Worm (Caenorhabditis elegans) whole organism, L1 larva: ENCODE data around the gene ubc-24.

ENCODE experiments used
- C16A3.4 ChIP-seq: fragments of 150-350 bp; optimal IDR thresholded peaks from 2 replicates; lab custom pipeline; 2014; ENCODE audit warnings: missing biosample characterization, missing genetic modification characterization
- F16B12.6 ChIP-seq: fragments of 150-350 bp; optimal IDR thresholded peaks from 2 replicates; lab custom pipeline; 2014; ENCODE audit warnings: missing biosample characterization, missing genetic modification characterization
- aha-1 ChIP-seq: fragments of 150-350 bp; optimal IDR thresholded peaks from 2 replicates; lab custom pipeline; 2014; ENCODE audit warnings: missing biosample characterization, missing genetic modification characterization
- alr-1 ChIP-seq: fragments of 200-800 bp; sonication (Bioruptor generic); optimal IDR thresholded peaks from 2 replicates; lab custom pipeline; 2018; ENCODE audit warnings: borderline replicate concordance, mild to moderate bottlenecking, missing genetic modification characterization, missing compliant biosample characterization
- ama-1 ChIP-seq: fragments of 150-350 bp; optimal IDR thresholded peaks from 2 replicates; lab custom pipeline; 2014
- blmp-1 ChIP-seq: fragments of 150-350 bp; optimal IDR thresholded peaks from 2 replicates; lab custom pipeline; 2014; ENCODE audit warnings: missing biosample characterization, missing genetic modification characterization
- ceh-63 ChIP-seq: fragments of 200-800 bp; sonication (Bioruptor generic); optimal IDR thresholded peaks from 2 replicates; lab custom pipeline; 2018; ENCODE audit warnings: mild to moderate bottlenecking, missing genetic modification characterization, missing compliant biosample characterization
- ceh-82 ChIP-seq, 3 experiments: fragments of 150-350 bp in 1 of 3; sonication (generic microtip) in 2 of 3; optimal IDR thresholded peaks; 2 replicates each; lab custom pipeline; 2014 to 2017; ENCODE audit warnings: missing biosample characterization in 3 of 3, missing genetic modification characterization in 3 of 3
- ceh-90 ChIP-seq: sonication (generic microtip); optimal IDR thresholded peaks from 2 replicates; lab custom pipeline; 2016; ENCODE audit warnings: missing genetic modification characterization, missing compliant biosample characterization
- dpl-1 ChIP-seq, 3 experiments: fragments of 150-350 bp in 2 of 3; sonication (generic microtip) in 1 of 3; optimal IDR thresholded peaks; 2 replicates each; lab custom pipeline; 2014 to 2017; ENCODE audit warnings: missing biosample characterization in 3 of 3, missing genetic modification characterization in 3 of 3, missing genetic modification reagents in 3 of 3
- dsc-1 ChIP-seq: sonication (generic microtip); optimal IDR thresholded peaks from 2 replicates; lab custom pipeline; 2016; ENCODE audit warnings: mild to moderate bottlenecking, missing genetic modification characterization, missing compliant biosample characterization
- efl-1 ChIP-seq, 4 experiments: fragments of 150-350 bp; optimal IDR thresholded peaks in 3 of 4; peaks in 1 of 4; 1 replicate in 1 of 4; 2 replicates in 3 of 4; lab custom pipeline; 2014; ENCODE audit warnings: missing biosample characterization in 2 of 4, missing genetic modification characterization in 2 of 4, missing genetic modification reagents in 2 of 4
- efl-3 ChIP-seq: fragments of 200-800 bp; sonication (Bioruptor generic); optimal IDR thresholded peaks from 2 replicates; lab custom pipeline; 2018; ENCODE audit warnings: mild to moderate bottlenecking, missing genetic modification characterization, missing compliant biosample characterization
- elt-2 ChIP-seq: sonication (generic microtip); optimal IDR thresholded peaks from 2 replicates; lab custom pipeline; 2016; ENCODE audit warnings: missing genetic modification characterization, mild to moderate bottlenecking, inconsistent platforms, missing compliant biosample characterization, missing genetic modification reagents
- elt-3 ChIP-seq, 6 experiments: fragments of 150-350 bp in 1 of 6; sonication (generic microtip); optimal IDR thresholded peaks; 2 replicates each; lab custom pipeline; 2017 to 2018; ENCODE audit warnings: missing biosample characterization in 6 of 6, missing genetic modification characterization in 6 of 6, inconsistent platforms in 1 of 6
- ets-5 ChIP-seq: fragments of 200-800 bp; sonication (Bioruptor generic); IDR thresholded peaks from 2 replicates; pipeline ENCODE4 v1.3.6; 2022; ENCODE audit warnings: missing genetic modification characterization, missing compliant biosample characterization
- fos-1 ChIP-seq: fragments of 150-350 bp; optimal IDR thresholded peaks from 2 replicates; lab custom pipeline; 2014; ENCODE audit warnings: missing biosample characterization, missing genetic modification characterization
- grh-1 ChIP-seq: fragments of 200-800 bp; sonication (Bioruptor generic); IDR thresholded peaks from 2 replicates; pipeline ENCODE4 v1.3.6; 2022; ENCODE audit warnings: missing genetic modification reagents, missing genetic modification characterization, missing compliant biosample characterization
- hlh-17 ChIP-seq: fragments of 200-800 bp; sonication (Bioruptor generic); optimal IDR thresholded peaks from 2 replicates; lab custom pipeline; 2018; ENCODE audit warnings: missing genetic modification characterization, mild to moderate bottlenecking, missing compliant biosample characterization, moderate library complexity, borderline replicate concordance
- irx-1 ChIP-seq: sonication (generic microtip); optimal IDR thresholded peaks from 2 replicates; lab custom pipeline; 2016; ENCODE audit warnings: missing genetic modification characterization, missing compliant biosample characterization
- lin-13 ChIP-seq: fragments of 150-350 bp; optimal IDR thresholded peaks from 2 replicates; lab custom pipeline; 2014; ENCODE audit warnings: missing biosample characterization, missing genetic modification reagents, missing genetic modification characterization
- lin-14 ChIP-seq: fragments of 200-800 bp; sonication (Bioruptor generic); optimal IDR thresholded peaks from 2 replicates; lab custom pipeline; 2018; ENCODE audit warnings: mild to moderate bottlenecking, missing genetic modification characterization, moderate library complexity, missing compliant biosample characterization
- lin-39 ChIP-seq: fragments of 150-350 bp; optimal IDR thresholded peaks from 2 replicates; lab custom pipeline; 2014; ENCODE audit warnings: missing biosample characterization, missing genetic modification reagents, missing genetic modification characterization
- lsy-2 ChIP-seq, 2 experiments: fragments of 150-350 bp; optimal IDR thresholded peaks; 2 replicates each; lab custom pipeline; 2014; ENCODE audit warnings: missing biosample characterization in 2 of 2, missing genetic modification characterization in 2 of 2
- mdl-1 ChIP-seq, 2 experiments: fragments of 150-350 bp; optimal IDR thresholded peaks; 2 replicates each; lab custom pipeline; 2014 to 2017; ENCODE audit warnings: missing biosample characterization in 2 of 2, missing genetic modification characterization in 2 of 2, inconsistent platforms in 1 of 2
- mep-1 ChIP-seq: fragments of 150-350 bp; optimal IDR thresholded peaks from 2 replicates; lab custom pipeline; 2014; ENCODE audit warnings: missing biosample characterization, missing genetic modification characterization
- nhr-19 ChIP-seq: fragments of 200-800 bp; sonication (Bioruptor generic); conservative IDR thresholded peaks from 2 replicates; pipeline ENCODE4 v1.3.6; 2022; ENCODE audit warnings: missing genetic modification characterization, missing compliant biosample characterization
- nhr-20 ChIP-seq: sonication (generic microtip); optimal IDR thresholded peaks from 2 replicates; lab custom pipeline; 2016; ENCODE audit warnings: mild to moderate bottlenecking, missing genetic modification characterization, missing compliant biosample characterization
- nhr-47 ChIP-seq: sonication (generic microtip); optimal IDR thresholded peaks from 2 replicates; lab custom pipeline; 2016; ENCODE audit warnings: mild to moderate bottlenecking, missing genetic modification characterization, moderate library complexity, missing compliant biosample characterization
- nhr-71 ChIP-seq: sonication (generic microtip); optimal IDR thresholded peaks from 2 replicates; lab custom pipeline; 2016; ENCODE audit warnings: mild to moderate bottlenecking, missing genetic modification characterization, moderate library complexity, missing compliant biosample characterization
- nhr-84 ChIP-seq: sonication (generic microtip); optimal IDR thresholded peaks from 2 replicates; lab custom pipeline; 2017; ENCODE audit warnings: missing biosample characterization, missing genetic modification characterization
- nhr-85 ChIP-seq: sonication (generic microtip); peaks from one replicate; lab custom pipeline; 2016; ENCODE audit warnings: missing genetic modification characterization, inconsistent platforms, missing compliant biosample characterization
- nhr-90 ChIP-seq: sonication (generic microtip); optimal IDR thresholded peaks from 2 replicates; lab custom pipeline; 2016; ENCODE audit warnings: mild to moderate bottlenecking, missing genetic modification characterization, missing compliant biosample characterization; ENCODE audit not compliant: poor library complexity
- pax-3 ChIP-seq: fragments of 200-800 bp; sonication (Bioruptor generic); optimal IDR thresholded peaks from 2 replicates; lab custom pipeline; 2018; ENCODE audit warnings: mild to moderate bottlenecking, missing genetic modification characterization, moderate library complexity, missing compliant biosample characterization
- rnt-1 ChIP-seq: sonication (generic microtip); optimal IDR thresholded peaks from 2 replicates; lab custom pipeline; 2016; ENCODE audit warnings: mild to moderate bottlenecking, missing genetic modification characterization, moderate library complexity, missing compliant biosample characterization
- skn-1 ChIP-seq: fragments of 150-350 bp; optimal IDR thresholded peaks from 2 replicates; lab custom pipeline; 2014; ENCODE audit warnings: missing biosample characterization, missing genetic modification characterization
- snu-23 ChIP-seq: sonication (generic microtip); optimal IDR thresholded peaks from 2 replicates; lab custom pipeline; 2016; ENCODE audit warnings: missing genetic modification characterization, missing compliant biosample characterization
- sox-4 ChIP-seq: sonication (generic microtip); optimal IDR thresholded peaks from 2 replicates; lab custom pipeline; 2016; ENCODE audit warnings: missing genetic modification characterization, missing compliant biosample characterization
- sptf-1 ChIP-seq: fragments of 150-350 bp; optimal IDR thresholded peaks from 2 replicates; lab custom pipeline; 2014; ENCODE audit warnings: missing biosample characterization, missing genetic modification characterization
- sup-37 ChIP-seq: fragments of 200-800 bp; sonication (Bioruptor generic); optimal IDR thresholded peaks from 2 replicates; lab custom pipeline; 2018; ENCODE audit warnings: mild to moderate bottlenecking, missing genetic modification characterization, missing compliant biosample characterization
- swsn-7 ChIP-seq: sonication (generic microtip); optimal IDR thresholded peaks from 2 replicates; lab custom pipeline; 2016; ENCODE audit warnings: missing genetic modification characterization, missing compliant biosample characterization
- tbx-2 ChIP-seq: sonication (generic microtip); optimal IDR thresholded peaks from 2 replicates; lab custom pipeline; 2016; ENCODE audit warnings: missing genetic modification characterization, missing compliant biosample characterization
- unc-30 ChIP-seq: sonication (generic microtip); optimal IDR thresholded peaks from 2 replicates; lab custom pipeline; 2017; ENCODE audit warnings: missing biosample characterization, missing genetic modification characterization
- unc-86 ChIP-seq: sonication (generic microtip); optimal IDR thresholded peaks from 2 replicates; lab custom pipeline; 2016; ENCODE audit warnings: missing genetic modification characterization, missing compliant biosample characterization
- unc-98 ChIP-seq: fragments of 200-800 bp; sonication (Bioruptor generic); IDR thresholded peaks from 2 replicates; pipeline ENCODE4 v1.3.6; 2022; ENCODE audit warnings: missing genetic modification characterization, missing compliant biosample characterization
- xbp-1 ChIP-seq: sonication (generic microtip); optimal IDR thresholded peaks from 2 replicates; lab custom pipeline; 2016; ENCODE audit warnings: missing genetic modification characterization, missing compliant biosample characterization

The ubc-24 gene

ce11 chrII:8440792-8441191 is 35.4 kb downstream of the ubc-24 start:
- TF ChIP-seq pax-3 (no peak), dpl-1 (GFP tag; optimal IDR thresholded peaks at IDR 0.05; lab: Kevin White, UChicago) (peak in 1 of 3 experiments; percentile 1), fos-1 (tag; lab: Kevin White, UChicago) (no peak), unc-86 (tag; lab: Kevin White, UChicago) (no peak), rnt-1 (tag; lab: Kevin White, UChicago) (peak; percentile 6), nhr-84 (tag; lab: Kevin White, UChicago) (no peak), nhr-71 (tag; lab: Kevin White, UChicago) (peak; percentile 75), lin-14 (peak; percentile 71), snu-23 (peak; percentile 48), blmp-1 (peak; percentile 77), ceh-82 (tag; optimal IDR thresholded peaks at IDR 0.05; lab: Kevin White, UChicago) (no peak), nhr-85 (tag; lab: Kevin White, UChicago) (peak; percentile 95), efl-1 (optimal IDR thresholded peaks at IDR 0.05; lab: Kevin White, UChicago) (no peak), efl-1 (GFP tag; optimal IDR thresholded peaks at IDR 0.05 in 1 of 2; lab: Kevin White, UChicago) (peak in 1 of 2 experiments; percentile 90), grh-1 (GFP tag; lab: Robert Waterston, UW) (no peak), tbx-2 (peak; percentile 30), elt-2 (tag; lab: Kevin White, UChicago) (no peak), elt-3 (tag; optimal IDR thresholded peaks at IDR 0.05; lab: Kevin White, UChicago) (peak in 5 of 6 experiments; percentile 19 to 98 (median 87)), nhr-90 (peak; percentile 52), mdl-1 (tag; optimal IDR thresholded peaks at IDR 0.05; lab: Kevin White, UChicago) (peak in 1 of 2 experiments; percentile 51), hlh-17 (GFP tag; lab: Kevin White, UChicago) (no peak), skn-1 (no peak), mep-1 (tag; lab: Kevin White, UChicago) (peak; percentile 5), efl-3 (GFP tag; lab: Kevin White, UChicago) (no peak), lin-39 (tag; lab: Kevin White, UChicago) (no peak), nhr-20 (tag; lab: Kevin White, UChicago) (peak; percentile 84), C16A3.4 (tag; lab: Kevin White, UChicago) (no peak), aha-1 (tag; lab: Kevin White, UChicago) (no peak), nhr-19 (GFP tag; lab: Robert Waterston, UW) (peak; percentile 37), unc-98 (GFP tag; lab: Robert Waterston, UW) (no peak)

ce11 chrII:8441519-8441918 is 36.1 kb downstream of the ubc-24 start:
- peak in 1 of 2 experiments; percentile 16 for TF ChIP-seq lsy-2 (tag; optimal IDR thresholded peaks at IDR 0.05; lab: Kevin White, UChicago)
- TF ChIP-seq nhr-19 (GFP tag; lab: Robert Waterston, UW), result no peak; the same call in 1 of the 2 replicates
- TF ChIP-seq efl-1 (optimal IDR thresholded peaks at IDR 0.05; lab: Kevin White, UChicago), result no peak
- peak in 1 of 2 experiments; percentile 91 for TF ChIP-seq efl-1 (GFP tag; optimal IDR thresholded peaks at IDR 0.05 in 1 of 2; lab: Kevin White, UChicago)
- peak; percentile 0 for TF ChIP-seq F16B12.6 (tag; lab: Kevin White, UChicago)
- TF ChIP-seq, all 84 proteins: peak for 3

ce11 chrII:8442176-8442575 is 36.8 kb downstream of the ubc-24 start:
- TF ChIP-seq ama-1, result no peak
- no peak for TF ChIP-seq efl-3 (GFP tag; lab: Kevin White, UChicago)
- TF ChIP-seq skn-1, result peak; percentile 9
- TF ChIP-seq ceh-90 (tag; lab: Kevin White, UChicago), result no peak
- TF ChIP-seq ceh-63 (GFP tag; lab: Kevin White, UChicago), result no peak
- peak; percentile 31 for TF ChIP-seq nhr-19 (GFP tag; lab: Robert Waterston, UW)
- no peak for TF ChIP-seq sox-4 (tag; lab: Kevin White, UChicago)
- TF ChIP-seq ets-5 (GFP tag; lab: Robert Waterston, UW), result no peak
- TF ChIP-seq nhr-20 (tag; lab: Kevin White, UChicago), result peak; percentile 60
- TF ChIP-seq sup-37 (GFP tag; lab: Kevin White, UChicago), result no peak
- TF ChIP-seq nhr-47 (tag; lab: Kevin White, UChicago), result peak; percentile 63
- peak in 1 of 2 experiments; percentile 33 for TF ChIP-seq mdl-1 (tag; optimal IDR thresholded peaks at IDR 0.05; lab: Kevin White, UChicago)
- peak; percentile 47 for TF ChIP-seq swsn-7 (tag; lab: Kevin White, UChicago)
- TF ChIP-seq unc-30 (tag; lab: Kevin White, UChicago), result no peak
- TF ChIP-seq irx-1, result peak; percentile 15
- peak; percentile 42 for TF ChIP-seq nhr-90
- peak; percentile 50 to 61 for TF ChIP-seq efl-1 (optimal IDR thresholded peaks at IDR 0.05; lab: Kevin White, UChicago)
- TF ChIP-seq efl-1 (GFP tag; optimal IDR thresholded peaks at IDR 0.05 in 1 of 2; lab: Kevin White, UChicago), result peak; percentile 56 to 88
- peak; percentile 48 for TF ChIP-seq lin-14
- peak; percentile 65 for TF ChIP-seq mep-1 (tag; lab: Kevin White, UChicago)
- no peak for TF ChIP-seq alr-1
- peak; percentile 8 for TF ChIP-seq lin-13
- TF ChIP-seq sptf-1 (tag; lab: Kevin White, UChicago), result no peak
- peak; percentile 38 for TF ChIP-seq tbx-2
- TF ChIP-seq grh-1 (GFP tag; lab: Robert Waterston, UW), result no peak
- TF ChIP-seq unc-86 (tag; lab: Kevin White, UChicago), result no peak
- peak; percentile 44 for TF ChIP-seq xbp-1 (tag; lab: Kevin White, UChicago)
- TF ChIP-seq elt-3 (tag; optimal IDR thresholded peaks at IDR 0.05; lab: Kevin White, UChicago), result peak in 2 of 6 experiments; percentile 9 to 46
- no peak for TF ChIP-seq dsc-1 (tag; lab: Kevin White, UChicago)
